Worm (Caenorhabditis elegans) whole organism, young adult: ENCODE data around the gene tmem-17.

ENCODE experiments used
- B0336.3 ChIP-seq: fragments of 200-800 bp; sonication (Bioruptor generic); IDR thresholded peaks from 2 replicates; pipeline ENCODE4 v1.3.6; 2022; ENCODE audit warnings: missing genetic modification characterization, missing compliant biosample characterization
- D2030.7 ChIP-seq: fragments of 200-800 bp; sonication (Bioruptor generic); IDR thresholded peaks from 2 replicates; pipeline ENCODE4 v1.3.6; 2022; ENCODE audit warnings: missing genetic modification reagents, missing genetic modification characterization, missing compliant biosample characterization
- F10E7.11 ChIP-seq: sonication (generic microtip); optimal IDR thresholded peaks from 2 replicates; lab custom pipeline; 2017; ENCODE audit warnings: mild to moderate bottlenecking, missing genetic modification characterization, moderate library complexity, missing compliant biosample characterization
- F22D6.2 ChIP-seq: sonication (generic microtip); optimal IDR thresholded peaks from 2 replicates; lab custom pipeline; 2016; ENCODE audit warnings: mild to moderate bottlenecking, missing genetic modification characterization, missing compliant biosample characterization
- F33H1.4 ChIP-seq: fragments of 200-800 bp; sonication (Bioruptor generic); IDR thresholded peaks from 2 replicates; pipeline ENCODE4 v1.3.6; 2022; ENCODE audit warnings: missing genetic modification reagents, missing genetic modification characterization, missing compliant biosample characterization
- F52B5.7 ChIP-seq: sonication (generic microtip); optimal IDR thresholded peaks from 2 replicates; lab custom pipeline; 2016; ENCODE audit warnings: mild to moderate bottlenecking, missing genetic modification characterization, missing compliant biosample characterization
- F57A8.1 ChIP-seq: fragments of 200-800 bp; sonication (Bioruptor generic); optimal IDR thresholded peaks from 2 replicates; lab custom pipeline; 2018; ENCODE audit warnings: mild to moderate bottlenecking, missing genetic modification characterization, moderate library complexity, missing compliant biosample characterization
- Y53G8AR.9 ChIP-seq: fragments of 200-800 bp; sonication (Bioruptor generic); conservative IDR thresholded peaks from 2 replicates; pipeline ENCODE4 v1.3.6; 2022; ENCODE audit warnings: missing genetic modification reagents, missing genetic modification characterization, missing compliant biosample characterization
- Y95B8A.8 ChIP-seq: fragments of 200-800 bp; sonication (Bioruptor generic); IDR thresholded peaks from 2 replicates; pipeline ENCODE4 v1.3.6; 2022; ENCODE audit warnings: missing genetic modification reagents, missing genetic modification characterization, missing compliant biosample characterization
- attf-5 ChIP-seq: fragments of 200-800 bp; sonication (Bioruptor generic); optimal IDR thresholded peaks from 2 replicates; lab custom pipeline; 2018; ENCODE audit warnings: mild to moderate bottlenecking, missing genetic modification characterization, missing compliant biosample characterization
- attf-6 ChIP-seq: fragments of 200-800 bp; sonication (Bioruptor generic); IDR thresholded peaks from 2 replicates; pipeline ENCODE4 v1.3.6; 2022; ENCODE audit warnings: missing genetic modification reagents, missing genetic modification characterization, missing compliant biosample characterization
- bed-2 ChIP-seq: fragments of 200-800 bp; sonication (Bioruptor generic); IDR thresholded peaks from 2 replicates; pipeline ENCODE4 v1.3.6; 2022; ENCODE audit warnings: missing genetic modification reagents, missing genetic modification characterization, missing compliant biosample characterization
- ceh-27 ChIP-seq: fragments of 200-800 bp; sonication (Bioruptor generic); optimal IDR thresholded peaks from 2 replicates; lab custom pipeline; 2018; ENCODE audit warnings: mild to moderate bottlenecking, missing genetic modification characterization, moderate library complexity, missing compliant biosample characterization
- ceh-91 ChIP-seq: fragments of 200-800 bp; sonication (Bioruptor generic); IDR thresholded peaks from 2 replicates; pipeline ENCODE4 v1.3.6; 2022; ENCODE audit warnings: missing genetic modification reagents, missing genetic modification characterization, missing compliant biosample characterization
- dox-1 ChIP-seq: fragments of 200-800 bp; sonication (Bioruptor generic); IDR thresholded peaks from 2 replicates; pipeline ENCODE4 v1.3.6; 2022; ENCODE audit warnings: missing genetic modification reagents, missing genetic modification characterization, missing compliant biosample characterization
- dpff-1 ChIP-seq: sonication (generic microtip); optimal IDR thresholded peaks from 2 replicates; lab custom pipeline; 2017; ENCODE audit warnings: mild to moderate bottlenecking, missing genetic modification characterization, missing compliant biosample characterization
- efl-1 ChIP-seq: fragments of 150-350 bp; optimal IDR thresholded peaks from 2 replicates; lab custom pipeline; 2014; ENCODE audit warnings: missing biosample characterization, missing genetic modification reagents, missing genetic modification characterization
- gei-17 ChIP-seq: fragments of 200-800 bp; sonication (Bioruptor generic); optimal IDR thresholded peaks from 2 replicates; lab custom pipeline; 2018; ENCODE audit warnings: mild to moderate bottlenecking, missing genetic modification characterization, missing compliant biosample characterization
- hlh-12 ChIP-seq: sonication (generic microtip); optimal IDR thresholded peaks from 2 replicates; lab custom pipeline; 2016; ENCODE audit warnings: missing genetic modification characterization, missing compliant biosample characterization
- hlh-26 ChIP-seq: fragments of 200-800 bp; sonication (Bioruptor generic); conservative IDR thresholded peaks from 2 replicates; pipeline ENCODE4 v1.3.6; 2022; ENCODE audit warnings: missing genetic modification reagents, missing genetic modification characterization, missing compliant biosample characterization
- hmg-1.2 ChIP-seq: fragments of 200-800 bp; sonication (Bioruptor generic); IDR thresholded peaks from 2 replicates; pipeline ENCODE4 v1.3.6; 2022; ENCODE audit warnings: missing genetic modification reagents, missing genetic modification characterization, missing compliant biosample characterization
- hmg-20 ChIP-seq: fragments of 200-800 bp; sonication (Bioruptor generic); IDR thresholded peaks from 2 replicates; pipeline ENCODE4 v1.3.6; 2022; ENCODE audit warnings: missing genetic modification reagents, missing genetic modification characterization, missing compliant biosample characterization
- lin-40 ChIP-seq: sonication (generic microtip); optimal IDR thresholded peaks from 2 replicates; lab custom pipeline; 2016; ENCODE audit warnings: missing genetic modification characterization, mild to moderate bottlenecking, missing compliant biosample characterization, missing genotype, missing genetic modification reagents
- lin-54 ChIP-seq: fragments of 200-800 bp; sonication (Bioruptor generic); optimal IDR thresholded peaks from 2 replicates; lab custom pipeline; 2018; ENCODE audit warnings: mild to moderate bottlenecking, missing genetic modification characterization, missing compliant biosample characterization
- lsl-1 ChIP-seq: fragments of 200-800 bp; sonication (Bioruptor generic); optimal IDR thresholded peaks from 2 replicates; lab custom pipeline; 2018; ENCODE audit warnings: mild to moderate bottlenecking, missing genetic modification characterization, moderate library complexity, missing compliant biosample characterization
- madf-6 ChIP-seq: fragments of 200-800 bp; sonication (Bioruptor generic); IDR thresholded peaks from 2 replicates; pipeline ENCODE4 v1.3.6; 2022; ENCODE audit warnings: missing genetic modification reagents, missing genetic modification characterization, missing compliant biosample characterization
- mcd-1 ChIP-seq: fragments of 200-800 bp; sonication (Bioruptor generic); IDR thresholded peaks from 2 replicates; pipeline ENCODE4 v1.3.6; 2022; ENCODE audit warnings: missing genetic modification reagents, missing genetic modification characterization, missing compliant biosample characterization
- mes-4 ChIP-seq: sonication (generic microtip); optimal IDR thresholded peaks from 2 replicates; lab custom pipeline; 2016; ENCODE audit warnings: missing genotype, missing genetic modification characterization, missing compliant biosample characterization
- nfyb-1 ChIP-seq: fragments of 200-800 bp; sonication (Bioruptor generic); IDR thresholded peaks from 2 replicates; pipeline ENCODE4 v1.3.6; 2022; ENCODE audit warnings: missing genetic modification reagents, missing genetic modification characterization, missing compliant biosample characterization
- nhr-27 ChIP-seq: fragments of 200-800 bp; sonication (Bioruptor generic); optimal IDR thresholded peaks from 2 replicates; lab custom pipeline; 2018; ENCODE audit warnings: mild to moderate bottlenecking, missing genetic modification characterization, moderate library complexity, missing compliant biosample characterization
- pbrm-1 ChIP-seq: fragments of 200-800 bp; sonication (Bioruptor generic); IDR thresholded peaks from 2 replicates; pipeline ENCODE4 v1.3.6; 2022; ENCODE audit warnings: missing genetic modification reagents, missing genetic modification characterization, missing compliant biosample characterization
- repo-1 ChIP-seq: sonication (generic microtip); optimal IDR thresholded peaks from 2 replicates; lab custom pipeline; 2017; ENCODE audit warnings: mild to moderate bottlenecking, missing genetic modification characterization, missing compliant biosample characterization
- rpc-1 ChIP-seq, 2 experiments: fragments of 150-350 bp in 1 of 2; sonication (generic microtip) in 1 of 2; optimal IDR thresholded peaks; 2 replicates each; lab custom pipeline; 2014 to 2018; ENCODE audit warnings: missing biosample characterization in 1 of 2, missing genetic modification characterization in 1 of 2, missing genetic modification reagents in 1 of 2, missing genotype in 1 of 2
- snpc-1.3 ChIP-seq: sonication (generic microtip); optimal IDR thresholded peaks from 2 replicates; lab custom pipeline; 2017; ENCODE audit warnings: missing genetic modification characterization, mild to moderate bottlenecking, missing compliant biosample characterization, antibody characterized with exemption, moderate library complexity, missing genotype, missing genetic modification reagents; ENCODE audit not compliant: insufficient read depth
- xnd-1 ChIP-seq: sonication (generic microtip); optimal IDR thresholded peaks from 2 replicates; lab custom pipeline; 2016; ENCODE audit warnings: missing genotype, missing genetic modification reagents, missing genetic modification characterization, missing compliant biosample characterization
- zim-3 ChIP-seq: sonication (generic microtip); optimal IDR thresholded peaks from 2 replicates; lab custom pipeline; 2017; ENCODE audit warnings: mild to moderate bottlenecking, missing genetic modification characterization, moderate library complexity, missing compliant biosample characterization
- ztf-3 ChIP-seq: fragments of 200-800 bp; sonication (Bioruptor generic); optimal IDR thresholded peaks from 2 replicates; lab custom pipeline; 2018; ENCODE audit warnings: mild to moderate bottlenecking, missing genetic modification characterization, missing compliant biosample characterization

tmem-17 gene

ce11 chrIII:7045643-7046042, 24.4 kb upstream of the tmem-17 start, which contains the start of gene R01H2.7:
Gene R01H2.7 (minus strand): TSS chrIII:7045743.
- TF ChIP-seq F33H1.4 (no peak), mes-4 (no peak), lsl-1 (GFP tag; lab: Kevin White, UChicago) (no peak)

ce11 chrIII:7056241-7056640, 13.8 kb upstream of the tmem-17 start, which contains the start of gene R01H2.2:
Gene R01H2.2 (plus strand): TSS chrIII:7056541.
- no peak for TF ChIP-seq gei-17
- no peak for TF ChIP-seq D2030.7 (GFP tag; lab: Robert Waterston, UW)
- TF ChIP-seq repo-1 (tag; lab: Kevin White, UChicago): no peak
- TF ChIP-seq F52B5.7 (tag; lab: Kevin White, UChicago): no peak
- TF ChIP-seq hmg-20 (GFP tag; lab: Robert Waterston, UW): no peak
- TF ChIP-seq Y95B8A.8 (GFP tag; lab: Robert Waterston, UW): no peak
- TF ChIP-seq nfyb-1 (GFP tag; lab: Robert Waterston, UW): no peak
- no peak for TF ChIP-seq lin-40
- TF ChIP-seq ceh-27 (GFP tag; lab: Kevin White, UChicago): no peak
- TF ChIP-seq dox-1: no peak
- TF ChIP-seq attf-6 (GFP tag; lab: Robert Waterston, UW): no peak
- TF ChIP-seq, all 124 proteins: peak for 0

ce11 chrIII:7060531-7061095, 9.5 kb upstream of the tmem-17 start, which contains the start of gene egg-2:
Gene egg-2 (minus strand): TSS chrIII:7060583.
- TF ChIP-seq nhr-27 (tag; lab: Kevin White, UChicago) (no peak), lin-54 (GFP tag; lab: Kevin White, UChicago) (peak; percentile 55), madf-6 (GFP tag; lab: Robert Waterston, UW) (peak; percentile 77), bed-2 (no peak), B0336.3 (GFP tag; lab: Robert Waterston, UW) (no peak), attf-5 (GFP tag; lab: Kevin White, UChicago) (no peak), snpc-1.3 (tag; lab: Kevin White, UChicago) (no peak), rpc-1 (optimal IDR thresholded peaks at IDR 0.05; lab: Kevin White, UChicago) (no peak), rpc-1 (tag; optimal IDR thresholded peaks at IDR 0.05; lab: Kevin White, UChicago) (no peak), F10E7.11 (tag; lab: Kevin White, UChicago) (no peak), ztf-3 (GFP tag; lab: Kevin White, UChicago) (no peak), efl-1 (GFP tag; lab: Kevin White, UChicago) (peak; percentile 69), hlh-26 (GFP tag; lab: Robert Waterston, UW) (no peak), F57A8.1 (no peak), hmg-20 (GFP tag; lab: Robert Waterston, UW) (no peak), Y53G8AR.9 (GFP tag; lab: Robert Waterston, UW) (no peak), hmg-1.2 (peak; percentile 16; the same call in 1 of the 2 replicates), mcd-1 (no peak), D2030.7 (GFP tag; lab: Robert Waterston, UW) (peak; percentile 17; the same call in 1 of the 2 replicates), lsl-1 (GFP tag; lab: Kevin White, UChicago) (peak; percentile 81), zim-3 (tag; lab: Kevin White, UChicago) (no peak), dpff-1 (no peak), hlh-12 (tag; lab: Kevin White, UChicago) (no peak), xnd-1 (tag; lab: Kevin White, UChicago) (peak; percentile 39), F22D6.2 (tag; lab: Kevin White, UChicago) (no peak), ceh-91 (GFP tag; lab: Robert Waterston, UW) (peak; percentile 46), F33H1.4 (peak; percentile 79), pbrm-1 (no peak)
